Worm (Caenorhabditis elegans): ENCODE measurements around the gene ptp-5.2.

DNA sequence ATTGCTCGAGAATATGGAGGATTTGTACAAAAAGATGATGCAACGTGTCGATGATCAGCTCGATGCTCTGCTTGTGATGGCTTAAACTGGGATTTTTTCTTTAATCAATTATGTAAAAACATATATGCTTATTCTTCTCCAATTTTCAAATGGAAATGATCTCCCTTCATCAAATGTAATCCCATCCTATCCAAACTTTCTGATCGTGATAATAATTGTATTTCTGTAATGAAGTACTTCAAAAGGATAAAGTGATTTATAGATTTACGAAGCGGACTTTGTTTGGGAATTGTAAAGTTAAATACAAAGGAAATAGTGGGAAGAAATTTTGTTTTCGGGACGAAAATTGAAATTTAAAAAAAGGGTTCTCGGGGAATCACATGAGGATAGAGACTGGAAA, 29.8 kb upstream of the ptp-5.2 start:
- TF ChIP-seq B0310.2 (tag; optimal IDR thresholded peaks at IDR 0.05) (no peak), hmbx-1 (tag; optimal IDR thresholded peaks at IDR 0.05) (no peak), scrt-1 (GFP tag; IDR thresholded peaks at IDR 0.05) (no peak), F13C5.2 (tag; optimal IDR thresholded peaks at IDR 0.05) (no peak), ama-1 (optimal IDR thresholded peaks at IDR 0.05) (no peak), flt-1 (GFP tag; IDR thresholded peaks at IDR 0.05) (no peak), ceh-13 (GFP tag; optimal IDR thresholded peaks at IDR 0.05) (no peak), sea-1 (GFP tag; conservative IDR thresholded peaks at IDR 0.05) (no peak), tbx-11 (GFP tag; IDR thresholded peaks at IDR 0.05) (no peak), ceh-36 (tag; optimal IDR thresholded peaks at IDR 0.05) (no peak), tbx-37 (GFP tag; conservative IDR thresholded peaks at IDR 0.05) (no peak), ets-7 (tag; optimal IDR thresholded peaks at IDR 0.05) (no peak), hnd-1 (tag; optimal IDR thresholded peaks at IDR 0.05) (no peak), hmg-4 (GFP tag; optimal IDR thresholded peaks at IDR 0.05) (no peak)
